Worm (Caenorhabditis elegans) whole organism, L3 larva: Measurements from ENCODE around the gene nmur-1.

Experiments
- jun-1 ChIP-seq: fragments of 150-350 bp; optimal IDR thresholded peaks from 2 replicates; lab custom pipeline; 2014; ENCODE audit warnings: missing biosample characterization, missing genetic modification reagents, missing genetic modification characterization
- lin-39 ChIP-seq: fragments of 150-350 bp; optimal IDR thresholded peaks from 2 replicates; lab custom pipeline; 2018; ENCODE audit warnings: missing biosample characterization, missing genetic modification reagents, missing genetic modification characterization
- nfya-1 ChIP-seq: sonication (generic microtip); optimal IDR thresholded peaks from 2 replicates; lab custom pipeline; 2017; ENCODE audit warnings: missing genetic modification characterization, mild to moderate bottlenecking, missing compliant biosample characterization, antibody characterized with exemption, moderate library complexity; ENCODE audit not compliant: insufficient read depth
- sea-2 ChIP-seq: fragments of 150-350 bp; sonication (generic microtip); optimal IDR thresholded peaks from 4 replicates; lab custom pipeline; 2014; ENCODE audit warnings: missing biosample characterization, missing genetic modification reagents, missing genetic modification characterization
- snpc-4 ChIP-seq: fragments of 150-350 bp; optimal IDR thresholded peaks from 2 replicates; lab custom pipeline; 2014; ENCODE audit warnings: missing biosample characterization, missing genetic modification characterization

DNA sequence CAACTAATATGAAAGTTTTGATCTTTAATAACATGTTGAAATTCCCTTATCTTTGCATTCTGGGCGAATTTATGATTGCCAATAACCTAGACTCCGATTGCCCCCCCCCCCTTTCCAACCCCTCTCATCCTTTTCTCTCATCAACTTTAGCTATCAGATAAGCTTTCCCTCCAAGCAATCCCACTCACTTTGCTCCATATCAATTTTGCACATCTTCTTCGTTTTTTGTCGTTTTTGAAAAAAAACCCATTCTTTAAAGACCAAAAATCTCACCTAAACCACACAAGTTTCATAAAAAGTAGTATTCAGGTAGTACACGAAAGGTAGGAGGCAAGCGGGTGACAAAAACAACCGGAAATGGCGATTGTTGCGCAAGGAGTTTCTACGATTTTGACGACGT lies 7.1 kb downstream of the nmur-1 start, which contains the start of gene twk-18:
- no peak for TF ChIP-seq lin-39 (tag; lab: Kevin White, UChicago)
- TF ChIP-seq nfya-1 (tag; lab: Kevin White, UChicago), result no peak
- no peak for TF ChIP-seq sea-2
- no peak for TF ChIP-seq snpc-4
- no peak for TF ChIP-seq jun-1 (tag; lab: Kevin White, UChicago)
